Worm (Caenorhabditis elegans) whole organism, mixed stage, embryonic: Measurements from ENCODE around the gene srsx-25.

Experiments used
- bed-3 ChIP-seq: fragments of 200-800 bp; sonication (Bioruptor generic); optimal IDR thresholded peaks from 3 replicates; lab custom pipeline; 2018; ENCODE audit warnings: mild to moderate bottlenecking, missing genetic modification characterization, moderate library complexity, missing compliant biosample characterization
- ceh-39 ChIP-seq: fragments of 150-350 bp; optimal IDR thresholded peaks from 2 replicates; lab custom pipeline; 2014; ENCODE audit warnings: missing biosample characterization, missing genetic modification characterization
- ceh-43 ChIP-seq: fragments of 200-800 bp; sonication (Bioruptor generic); optimal IDR thresholded peaks from 2 replicates; lab custom pipeline; 2018; ENCODE audit warnings: mild to moderate bottlenecking, missing genetic modification characterization, moderate library complexity, missing compliant biosample characterization
- ceh-83 ChIP-seq: fragments of 200-800 bp; sonication (Bioruptor generic); optimal IDR thresholded peaks from 2 replicates; lab custom pipeline; 2018; ENCODE audit warnings: mild to moderate bottlenecking, missing genetic modification characterization, missing compliant biosample characterization
- ces-1 ChIP-seq: fragments of 150-350 bp; optimal IDR thresholded peaks from 2 replicates; lab custom pipeline; 2014; ENCODE audit warnings: missing biosample characterization, missing genetic modification reagents, missing genetic modification characterization
- drap-1 ChIP-seq: fragments of 200-800 bp; sonication (Bioruptor generic); optimal IDR thresholded peaks from 3 replicates; lab custom pipeline; 2018; ENCODE audit warnings: mild to moderate bottlenecking, missing genetic modification characterization, missing compliant biosample characterization
- elt-1 ChIP-seq: sonication (generic microtip); optimal IDR thresholded peaks from 2 replicates; lab custom pipeline; 2017; ENCODE audit warnings: missing genetic modification characterization, mild to moderate bottlenecking, missing compliant biosample characterization, antibody characterized with exemption, moderate library complexity, borderline replicate concordance; ENCODE audit not compliant: insufficient read depth
- elt-3 ChIP-seq: fragments of 150-350 bp; optimal IDR thresholded peaks from 2 replicates; lab custom pipeline; 2014; ENCODE audit warnings: missing biosample characterization, missing genetic modification characterization
- flh-1 ChIP-seq: fragments of 200-800 bp; sonication (Bioruptor generic); optimal IDR thresholded peaks from 2 replicates; lab custom pipeline; 2018; ENCODE audit warnings: mild to moderate bottlenecking, missing genetic modification characterization, moderate library complexity, missing compliant biosample characterization
- ham-2 ChIP-seq: fragments of 200-800 bp; sonication (Bioruptor generic); optimal IDR thresholded peaks from 2 replicates; lab custom pipeline; 2018; ENCODE audit warnings: mild to moderate bottlenecking, missing genetic modification characterization, missing compliant biosample characterization
- hlh-1 ChIP-seq: fragments of 150-350 bp; optimal IDR thresholded peaks from 2 replicates; lab custom pipeline; 2014; ENCODE audit warnings: missing biosample characterization, missing genetic modification reagents, missing genetic modification characterization
- lin-13 ChIP-seq: fragments of 150-350 bp; optimal IDR thresholded peaks from 2 replicates; lab custom pipeline; 2014; ENCODE audit warnings: missing biosample characterization, missing genetic modification characterization
- lin-32 ChIP-seq: fragments of 200-800 bp; sonication (Bioruptor generic); optimal IDR thresholded peaks from 2 replicates; lab custom pipeline; 2018; ENCODE audit warnings: mild to moderate bottlenecking, missing genetic modification characterization, missing compliant biosample characterization
- lsy-2 ChIP-seq: fragments of 150-350 bp; optimal IDR thresholded peaks from 2 replicates; lab custom pipeline; 2014; ENCODE audit warnings: missing biosample characterization, missing genetic modification characterization
- mep-1 ChIP-seq: fragments of 150-350 bp; optimal IDR thresholded peaks from 2 replicates; lab custom pipeline; 2017; ENCODE audit warnings: missing biosample characterization, missing genetic modification reagents, missing genetic modification characterization, inconsistent platforms
- nhr-12 ChIP-seq: fragments of 150-350 bp; optimal IDR thresholded peaks from 2 replicates; lab custom pipeline; 2014; ENCODE audit warnings: missing biosample characterization, missing genetic modification characterization
- nhr-2 ChIP-seq: fragments of 150-350 bp; optimal IDR thresholded peaks from 2 replicates; lab custom pipeline; 2014; ENCODE audit warnings: missing biosample characterization, missing genetic modification characterization
- nhr-28 ChIP-seq: fragments of 150-350 bp; optimal IDR thresholded peaks from 2 replicates; lab custom pipeline; 2014; ENCODE audit warnings: missing biosample characterization, missing genetic modification characterization
- nhr-76 ChIP-seq: sonication (generic microtip); optimal IDR thresholded peaks from 2 replicates; lab custom pipeline; 2017; ENCODE audit warnings: missing biosample characterization, missing genetic modification characterization
- sem-2 ChIP-seq: fragments of 200-800 bp; sonication (Bioruptor generic); optimal IDR thresholded peaks from 2 replicates; lab custom pipeline; 2018; ENCODE audit warnings: mild to moderate bottlenecking, missing genetic modification characterization, missing compliant biosample characterization
- snpc-4 ChIP-seq: fragments of 150-350 bp; optimal IDR thresholded peaks from 2 replicates; lab custom pipeline; 2014; ENCODE audit warnings: missing biosample characterization, missing genetic modification characterization
- sptf-1 ChIP-seq: sonication (generic microtip); optimal IDR thresholded peaks from 2 replicates; lab custom pipeline; 2017; ENCODE audit warnings: mild to moderate bottlenecking, missing genetic modification characterization, moderate library complexity, missing compliant biosample characterization
- tbx-8 ChIP-seq: fragments of 200-800 bp; sonication (Bioruptor generic); optimal IDR thresholded peaks from 2 replicates; lab custom pipeline; 2018; ENCODE audit warnings: mild to moderate bottlenecking, missing genetic modification characterization, moderate library complexity, missing compliant biosample characterization
- unc-39 ChIP-seq: fragments of 150-350 bp; optimal IDR thresholded peaks from 2 replicates; lab custom pipeline; 2014; ENCODE audit warnings: missing biosample characterization, missing genetic modification characterization
- unc-62 ChIP-seq: fragments of 150-350 bp; optimal IDR thresholded peaks from 2 replicates; lab custom pipeline; 2014; ENCODE audit warnings: missing biosample characterization, missing genetic modification reagents, missing genetic modification characterization
- zip-8 ChIP-seq: fragments of 150-350 bp; optimal IDR thresholded peaks from 2 replicates; lab custom pipeline; 2014; ENCODE audit warnings: missing biosample characterization, missing genetic modification characterization
- ztf-11 ChIP-seq: fragments of 150-350 bp; optimal IDR thresholded peaks from 2 replicates; lab custom pipeline; 2014; ENCODE audit warnings: missing biosample characterization, missing genetic modification characterization

The srsx-25 gene

DNA sequence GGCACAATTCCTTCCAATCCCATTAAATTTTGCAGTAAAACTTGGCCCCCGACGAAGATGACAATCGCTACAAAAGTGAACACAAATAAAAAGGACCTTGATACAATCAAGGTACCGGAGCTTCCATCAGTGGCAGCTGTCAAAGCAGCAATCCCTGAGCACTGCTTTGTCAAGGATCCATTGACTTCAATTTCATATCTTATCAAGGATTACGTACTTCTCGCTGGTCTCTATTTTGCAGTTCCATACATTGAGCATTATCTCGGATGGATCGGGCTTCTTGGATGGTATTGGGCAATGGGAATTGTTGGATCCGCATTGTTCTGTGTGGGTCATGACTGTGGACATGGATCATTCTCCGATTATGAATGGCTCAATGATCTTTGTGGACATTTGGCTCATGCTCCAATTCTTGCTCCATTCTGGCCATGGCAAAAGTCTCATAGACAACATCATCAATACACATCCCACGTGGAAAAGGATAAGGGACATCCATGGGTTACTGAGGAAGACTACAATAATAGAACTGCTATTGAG lies 41.1 kb upstream of the srsx-25 start, which contains the start of gene fat-2:
Gene fat-2, plus strand, starts transcription at position 51 of the 537 bp plus-strand sequence.
- TF ChIP-seq ces-1 (GFP tag; lab: Kevin White, UChicago) (no peak), ztf-11 (tag; lab: Kevin White, UChicago) (no peak), nhr-28 (tag; lab: Kevin White, UChicago) (no peak), unc-39 (no peak), ham-2 (no peak)
- TF ChIP-seq, all 35 proteins: peak for 0

DNA sequence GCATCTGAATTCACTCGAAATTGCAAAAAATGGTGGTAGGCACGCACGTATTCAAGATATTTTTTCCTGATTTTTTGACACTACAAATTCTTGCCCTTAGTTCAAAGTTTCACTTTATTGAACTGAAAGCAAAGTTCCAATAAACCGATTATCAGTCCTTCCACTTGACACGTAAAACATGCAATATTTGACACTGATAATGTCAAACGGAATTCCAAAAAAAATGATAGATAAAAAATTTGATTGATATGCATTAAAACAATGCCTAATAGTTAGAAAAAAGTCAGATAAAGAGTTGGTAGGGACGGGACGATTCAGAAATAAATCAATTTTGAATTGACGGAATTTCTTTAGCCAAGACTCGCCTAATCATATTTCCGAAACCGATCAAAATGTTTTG lies 37.9 kb upstream of the srsx-25 start:
- no peak for TF ChIP-seq ceh-83 (GFP tag; lab: Kevin White, UChicago)
- no peak for TF ChIP-seq ham-2
- TF ChIP-seq drap-1 (GFP tag; lab: Kevin White, UChicago): no peak
- TF ChIP-seq hlh-1 (tag; lab: Kevin White, UChicago): no peak
- no peak for TF ChIP-seq snpc-4 (tag; lab: Kevin White, UChicago)
- no peak for TF ChIP-seq sem-2 (GFP tag; lab: Kevin White, UChicago)
- no peak for TF ChIP-seq nhr-76 (tag; lab: Kevin White, UChicago)
- no peak for TF ChIP-seq sptf-1 (tag; lab: Kevin White, UChicago)
- no peak for TF ChIP-seq nhr-28 (tag; lab: Kevin White, UChicago)
- TF ChIP-seq ceh-39 (tag; lab: Kevin White, UChicago): no peak
- no peak for TF ChIP-seq elt-3 (tag; lab: Kevin White, UChicago)
- no peak for TF ChIP-seq nhr-12
- TF ChIP-seq elt-1 (tag; lab: Kevin White, UChicago): no peak
- no peak for TF ChIP-seq flh-1 (GFP tag; lab: Kevin White, UChicago)
- TF ChIP-seq mep-1 (tag; lab: Kevin White, UChicago): no peak
- TF ChIP-seq ztf-11 (tag; lab: Kevin White, UChicago): no peak
- no peak for TF ChIP-seq unc-39
- no peak for TF ChIP-seq ceh-43

DNA sequence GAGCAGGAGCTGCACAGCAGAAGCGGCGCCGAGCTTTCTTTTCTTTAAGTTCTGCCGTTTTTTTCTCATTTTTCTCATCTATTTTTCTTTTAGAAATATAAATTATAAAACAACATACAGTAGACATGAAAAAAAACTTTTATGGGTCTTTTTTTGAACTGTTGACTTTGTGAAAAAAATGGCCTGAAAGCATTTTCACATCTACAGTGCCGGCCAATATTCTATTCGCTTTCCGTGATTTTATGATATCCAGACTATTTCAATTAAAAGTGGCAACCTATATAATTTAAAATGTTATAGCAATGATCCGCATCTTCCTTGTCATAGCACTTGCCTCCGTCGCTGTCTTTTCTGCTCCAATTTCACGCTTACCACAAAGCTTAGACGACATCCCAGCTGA lies 36.9 kb upstream of the srsx-25 start, which contains the start of gene far-6:
Gene far-6, plus strand, starts transcription at position 301 of the 400 bp plus-strand sequence.
- TF ChIP-seq sptf-1 (tag; lab: Kevin White, UChicago) (no peak), drap-1 (GFP tag; lab: Kevin White, UChicago) (no peak), snpc-4 (tag; lab: Kevin White, UChicago) (no peak), ztf-11 (tag; lab: Kevin White, UChicago) (no peak), elt-1 (tag; lab: Kevin White, UChicago) (no peak), tbx-8 (GFP tag; lab: Kevin White, UChicago) (no peak), ceh-39 (tag; lab: Kevin White, UChicago) (no peak), ceh-83 (GFP tag; lab: Kevin White, UChicago) (no peak), nhr-2 (tag; lab: Kevin White, UChicago) (no peak), ces-1 (GFP tag; lab: Kevin White, UChicago) (no peak), hlh-1 (tag; lab: Kevin White, UChicago) (no peak), lsy-2 (no peak), elt-3 (tag; lab: Kevin White, UChicago) (no peak)

DNA sequence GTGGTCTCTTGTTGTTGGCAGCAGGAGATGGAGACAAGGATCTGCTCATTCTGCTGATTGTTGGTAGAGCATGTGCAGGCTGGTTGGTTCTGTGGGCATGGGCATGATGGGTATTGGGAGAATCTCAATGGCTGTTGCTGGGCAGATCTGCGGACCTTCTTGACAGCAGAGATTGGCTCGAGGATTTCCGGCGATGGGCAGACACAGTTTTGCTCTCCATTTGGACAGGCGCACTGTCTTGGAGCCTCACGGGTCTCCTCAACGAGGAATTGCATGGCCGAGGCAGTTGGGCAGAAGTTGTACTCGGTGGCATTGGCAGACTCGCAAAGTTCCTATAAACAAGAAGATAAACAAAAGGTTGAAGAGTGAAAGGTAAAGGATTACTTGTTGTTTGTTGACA lies 34.4 kb upstream of the srsx-25 start:
- TF ChIP-seq elt-1 (tag; lab: Kevin White, UChicago): no peak
- no peak for TF ChIP-seq lsy-2
- TF ChIP-seq flh-1 (GFP tag; lab: Kevin White, UChicago): no peak
- TF ChIP-seq sptf-1 (tag; lab: Kevin White, UChicago): no peak
- TF ChIP-seq bed-3: no peak
- TF ChIP-seq sem-2 (GFP tag; lab: Kevin White, UChicago): no peak
- no peak for TF ChIP-seq nhr-2 (tag; lab: Kevin White, UChicago)
- TF ChIP-seq lin-32: no peak
- no peak for TF ChIP-seq lin-13 (tag; lab: Kevin White, UChicago)
- TF ChIP-seq zip-8: no peak
- no peak for TF ChIP-seq nhr-28 (tag; lab: Kevin White, UChicago)
- TF ChIP-seq ceh-83 (GFP tag; lab: Kevin White, UChicago): no peak
- TF ChIP-seq, all 35 proteins: peak for 0

DNA sequence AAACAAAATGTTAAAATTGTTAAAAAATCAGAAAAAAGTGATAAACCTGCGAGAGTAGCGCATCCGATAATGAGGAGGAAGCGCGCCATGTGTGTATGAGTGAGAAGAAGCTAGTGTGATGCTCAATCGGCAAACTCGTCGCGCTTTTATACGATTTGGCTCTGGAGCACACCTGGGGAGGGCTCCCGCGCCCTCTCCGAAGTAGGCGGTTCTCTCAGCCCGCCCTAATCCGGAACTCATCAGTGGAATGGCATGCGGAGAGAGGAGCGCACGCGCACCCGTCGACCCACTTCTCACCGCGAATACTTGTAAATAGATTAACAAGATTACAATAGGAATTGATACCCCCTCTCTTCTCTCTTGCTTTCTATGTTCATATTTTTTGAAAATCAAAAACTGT lies 33.7 kb upstream of the srsx-25 start, which contains the start of gene pqn-74:
Gene pqn-74, minus strand, starts transcription at position 122 of the 400 bp plus-strand sequence.
- TF ChIP-seq lin-13 (tag; lab: Kevin White, UChicago) (no peak), unc-62 (GFP tag; lab: Kevin White, UChicago) (no peak), bed-3 (no peak), hlh-1 (tag; lab: Kevin White, UChicago) (no peak), snpc-4 (tag; lab: Kevin White, UChicago) (no peak), nhr-76 (tag; lab: Kevin White, UChicago) (no peak)
